Worm (Caenorhabditis elegans) whole organism, midembryonic: Measurements from ENCODE around the gene mon-2.

ENCODE experiments used
- T22C8.4 ChIP-seq: fragments of 200-800 bp; sonication (Bioruptor generic); IDR thresholded peaks from 2 replicates; pipeline ENCODE4 v1.3.6; 2022; ENCODE audit warnings: missing genetic modification characterization, missing compliant biosample characterization
- cog-1 ChIP-seq: sonication (generic microtip); optimal IDR thresholded peaks from 2 replicates; lab custom pipeline; 2016; ENCODE audit warnings: missing genetic modification characterization, missing compliant biosample characterization
- flt-1 ChIP-seq: fragments of 200-800 bp; sonication (Bioruptor generic); IDR thresholded peaks from 2 replicates; pipeline ENCODE4 v1.3.6; 2022; ENCODE audit warnings: missing genetic modification characterization, missing compliant biosample characterization
- klf-2 ChIP-seq: fragments of 200-800 bp; sonication (Bioruptor generic); conservative IDR thresholded peaks from 2 replicates; pipeline ENCODE4 v1.3.6; 2022; ENCODE audit warnings: missing genetic modification reagents, missing genetic modification characterization, missing compliant biosample characterization
- med-1 ChIP-seq: sonication (generic microtip); optimal IDR thresholded peaks from 2 replicates; lab custom pipeline; 2017; ENCODE audit warnings: missing genetic modification characterization, mild to moderate bottlenecking, missing compliant biosample characterization, antibody characterized with exemption, missing genetic modification reagents; ENCODE audit not compliant: insufficient read depth
- ref-1 ChIP-seq: fragments of 200-800 bp; sonication (Bioruptor generic); conservative IDR thresholded peaks from 2 replicates; pipeline ENCODE4 v1.3.6; 2022; ENCODE audit warnings: missing genetic modification reagents, missing genetic modification characterization, missing compliant biosample characterization
- tab-1 ChIP-seq: fragments of 200-800 bp; sonication (Bioruptor generic); IDR thresholded peaks from 2 replicates; pipeline ENCODE4 v1.3.6; 2022; ENCODE audit warnings: missing genetic modification characterization, missing compliant biosample characterization
- ztf-23 ChIP-seq: fragments of 200-800 bp; sonication (Bioruptor generic); IDR thresholded peaks from 2 replicates; pipeline ENCODE4 v1.3.6; 2022; ENCODE audit warnings: missing genetic modification reagents, missing genetic modification characterization, missing compliant biosample characterization
- ztf-29 ChIP-seq: fragments of 200-800 bp; sonication (Bioruptor generic); IDR thresholded peaks from 2 replicates; pipeline ENCODE4 v1.3.6; 2022; ENCODE audit warnings: missing genetic modification reagents, missing genetic modification characterization, missing compliant biosample characterization

The mon-2 gene

ce11 chrIV:12096479-12096878 is at the start of gene mon-2:
TSS of gene mon-2 (plus strand) at chrIV:12096779.
- TF ChIP-seq ztf-23 (GFP tag; lab: Robert Waterston, UW), result no peak
- TF ChIP-seq ztf-29 (GFP tag; lab: Robert Waterston, UW), result no peak
- TF ChIP-seq med-1 (GFP tag; lab: Kevin White, UChicago), result no peak
- no peak for TF ChIP-seq flt-1
- no peak for TF ChIP-seq ref-1 (GFP tag; lab: Robert Waterston, UW)

ce11 chrIV:12047552-12048347 is 48.8 kb upstream of the mon-2 start, which contains the start of gene T12G3.4:
TSS of gene T12G3.4 (plus strand) at chrIV:12048256.
- TF ChIP-seq T22C8.4 (GFP tag; lab: Robert Waterston, UW), result no peak
- TF ChIP-seq klf-2, result no peak
- no peak for TF ChIP-seq cog-1 (tag; lab: Kevin White, UChicago)
- TF ChIP-seq ref-1 (GFP tag; lab: Robert Waterston, UW), result no peak
- TF ChIP-seq flt-1, result no peak

ce11 chrIV:12051049-12051792 is 45.4 kb upstream of the mon-2 start, which contains the start of the genes bre-5 and spt-5:
TSS of gene bre-5 (minus strand) at chrIV:12051215.
TSS of gene spt-5 (plus strand) at chrIV:12051491.
- TF ChIP-seq T22C8.4 (GFP tag; lab: Robert Waterston, UW) (peak; percentile 53; the same call in 1 of the 2 replicates), ztf-23 (GFP tag; lab: Robert Waterston, UW) (no peak)

- TF ChIP-seq ref-1 (GFP tag; lab: Robert Waterston, UW), result no peak
- no peak for TF ChIP-seq klf-2
- no peak for TF ChIP-seq flt-1
- TF ChIP-seq med-1 (GFP tag; lab: Kevin White, UChicago), result no peak
- TF ChIP-seq T22C8.4 (GFP tag; lab: Robert Waterston, UW), result no peak
- no peak for TF ChIP-seq cog-1 (tag; lab: Kevin White, UChicago)
Observed at ce11 chrIV:12052461-12052860, 44.1 kb upstream of the mon-2 start.

ce11 chrIV:12056603-12057002 is 40.0 kb upstream of the mon-2 start, which contains the start of gene K08E4.2:
TSS of gene K08E4.2 (minus strand) at chrIV:12056656.
- no peak for TF ChIP-seq ztf-23 (GFP tag; lab: Robert Waterston, UW)
- no peak for TF ChIP-seq T22C8.4 (GFP tag; lab: Robert Waterston, UW)
- no peak for TF ChIP-seq flt-1
- no peak for TF ChIP-seq klf-2
- TF ChIP-seq tab-1 (GFP tag; lab: Robert Waterston, UW), result no peak
- no peak for TF ChIP-seq ref-1 (GFP tag; lab: Robert Waterston, UW)
- TF ChIP-seq med-1 (GFP tag; lab: Kevin White, UChicago), result no peak
- TF ChIP-seq ztf-29 (GFP tag; lab: Robert Waterston, UW), result no peak
- no peak for TF ChIP-seq cog-1 (tag; lab: Kevin White, UChicago)

ce11 chrIV:12057508-12057907 is 39.1 kb upstream of the mon-2 start, which contains the start of gene K08E4.3:
TSS of gene K08E4.3 (plus strand) at chrIV:12057742.
- TF ChIP-seq ztf-29 (GFP tag; lab: Robert Waterston, UW), result no peak
- TF ChIP-seq klf-2, result no peak
- no peak for TF ChIP-seq flt-1
- no peak for TF ChIP-seq ztf-23 (GFP tag; lab: Robert Waterston, UW)

ce11 chrIV:12061229-12061628 is 35.4 kb upstream of the mon-2 start, which contains the start of gene K08E4.8:
TSS of gene K08E4.8 (minus strand) at chrIV:12061329.
- TF ChIP-seq klf-2, result no peak
- no peak for TF ChIP-seq ref-1 (GFP tag; lab: Robert Waterston, UW)
- no peak for TF ChIP-seq T22C8.4 (GFP tag; lab: Robert Waterston, UW)
- TF ChIP-seq med-1 (GFP tag; lab: Kevin White, UChicago), result no peak
- TF ChIP-seq ztf-29 (GFP tag; lab: Robert Waterston, UW), result no peak

- no peak for TF ChIP-seq med-1 (GFP tag; lab: Kevin White, UChicago)
- TF ChIP-seq flt-1, result no peak
Observed at ce11 chrIV:12068590-12068989, 28.0 kb upstream of the mon-2 start, which contains the start of gene bath-37. TSS of gene bath-37 (plus strand) at chrIV:12068890.

- TF ChIP-seq ref-1 (GFP tag; lab: Robert Waterston, UW) (no peak), klf-2 (no peak), ztf-29 (GFP tag; lab: Robert Waterston, UW) (no peak), cog-1 (tag; lab: Kevin White, UChicago) (no peak), T22C8.4 (GFP tag; lab: Robert Waterston, UW) (no peak), tab-1 (GFP tag; lab: Robert Waterston, UW) (no peak), ztf-23 (GFP tag; lab: Robert Waterston, UW) (no peak), flt-1 (no peak), med-1 (GFP tag; lab: Kevin White, UChicago) (no peak)
Observed at ce11 chrIV:12075497-12075896, 21.1 kb upstream of the mon-2 start, which contains the start of gene K08E4.7. TSS of gene K08E4.7 (plus strand) at chrIV:12075797.
